Worm (Caenorhabditis elegans): Measurements from ENCODE around the gene F49C12.3.

DNA sequence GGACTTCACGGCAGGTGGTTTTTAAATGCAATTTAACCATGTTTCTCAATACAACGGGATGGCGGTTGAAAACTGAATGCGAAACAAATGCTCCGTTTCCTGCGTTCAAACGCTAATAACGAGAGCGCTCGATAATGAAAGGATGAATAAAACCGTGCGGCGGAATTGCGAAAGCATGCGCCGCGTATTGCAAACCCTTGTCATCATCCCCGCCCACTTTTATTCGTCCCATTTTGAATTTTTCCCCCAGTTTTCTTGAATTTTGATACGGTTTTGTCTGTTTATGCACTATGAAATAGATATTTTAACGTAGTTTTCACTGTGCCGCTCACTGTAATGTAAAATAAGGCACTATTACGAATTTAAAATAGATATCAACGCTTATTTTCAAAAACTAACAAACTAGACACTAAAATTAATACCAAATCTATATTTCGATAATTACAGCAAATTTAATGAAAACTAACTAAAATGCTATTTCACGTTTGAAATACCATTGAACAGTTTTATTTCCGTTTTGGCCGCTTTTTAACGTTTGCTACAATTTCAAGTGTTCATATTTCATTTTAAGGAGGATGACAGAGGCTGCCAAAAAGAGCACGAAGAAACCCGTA lies 15.9 kb downstream of the F49C12.3 start, which contains the start of the genes F49C12.9 and rpn-7:
- no peak for TF ChIP-seq fkh-3 (tag; optimal IDR thresholded peaks at IDR 0.05)
- TF ChIP-seq B0019.2 (GFP tag; conservative IDR thresholded peaks at IDR 0.05), result no peak
- TF ChIP-seq snpc-4 (GFP tag; optimal IDR thresholded peaks at IDR 0.05), result no peak
- peak in 3 of 4 experiments; percentile 1 to 45 (median 15) for TF ChIP-seq snpc-4 (tag; optimal IDR thresholded peaks at IDR 0.05)
- TF ChIP-seq pha-4 (tag; optimal IDR thresholded peaks at IDR 0.05), result no peak
- no peak for TF ChIP-seq ccch-3 (GFP tag; optimal IDR thresholded peaks at IDR 0.05)
- peak; percentile 10 for TF ChIP-seq snpc-3.4 (tag; optimal IDR thresholded peaks at IDR 0.05)
- no peak for TF ChIP-seq T26A5.8 (tag; optimal IDR thresholded peaks at IDR 0.05)
- no peak for TF ChIP-seq nhr-120 (GFP tag; IDR thresholded peaks at IDR 0.05)
